Fruit fly (Drosophila melanogaster): Measurements from ENCODE around the gene CG1271.

CG1271 gene

dm6 chr3L:3096726-3097597 lies 44.6 kb downstream of the CG1271 start (continued):
- TF ChIP-seq CG6791 (GFP tag; IDR thresholded peaks at IDR 0.05; ENCODE audit: partially characterized antibody) (peak; percentile 75), mam (GFP tag; optimal IDR thresholded peaks at IDR 0.05) (no peak), chif (GFP tag; optimal IDR thresholded peaks at IDR 0.05) (no peak), sqz (GFP tag; optimal IDR thresholded peaks at IDR 0.05) (peak; percentile 30), tap (tag; optimal IDR thresholded peaks at IDR 0.05) (no peak), ato (GFP tag; IDR thresholded peaks at IDR 0.05; ENCODE audit: partially characterized antibody) (peak; percentile 41), sr (GFP tag; IDR thresholded peaks at IDR 0.05) (peak; percentile 57; the same call in 1 of the 3 replicates), CG34224 (GFP tag; IDR thresholded peaks at IDR 0.05; ENCODE audit: partially characterized antibody) (peak; percentile 12; the same call in 1 of the 3 replicates), Sry-β (GFP tag; optimal IDR thresholded peaks at IDR 0.05) (no peak), mld (GFP tag; IDR thresholded peaks at IDR 0.05; ENCODE audit: partially characterized antibody) (peak; percentile 69; the same call in 2 of the 3 replicates), maf-S (GFP tag; optimal IDR thresholded peaks at IDR 0.05) (no peak), p53 (GFP tag; optimal IDR thresholded peaks at IDR 0.05) (no peak), kah (GFP tag; optimal IDR thresholded peaks at IDR 0.05) (no peak), CG8765 (GFP tag; IDR thresholded peaks at IDR 0.05) (no peak), E2f1 (GFP tag; IDR thresholded peaks at IDR 0.05) (no peak), unpg (GFP tag; optimal IDR thresholded peaks at IDR 0.05) (no peak), amos (GFP tag; IDR thresholded peaks at IDR 0.05; ENCODE audit: partially characterized antibody) (peak; percentile 71; the same call in 1 of the 2 replicates), YL-1 (GFP tag; optimal IDR thresholded peaks at IDR 0.05) (no peak), sens (GFP tag) (peak; percentile 14), CG16863 (GFP tag; optimal IDR thresholded peaks at IDR 0.05) (no peak), Adf1 (GFP tag; IDR thresholded peaks at IDR 0.05) (no peak), Fer2 (tag; optimal IDR thresholded peaks at IDR 0.05) (no peak), Hmr (GFP tag; optimal IDR thresholded peaks at IDR 0.05) (no peak), CG7745 (tag; optimal IDR thresholded peaks at IDR 0.05) (no peak), CG9876 (GFP tag; optimal IDR thresholded peaks at IDR 0.05) (no peak), ems (GFP tag; optimal IDR thresholded peaks at IDR 0.05) (no peak), Aef1 (GFP tag; IDR thresholded peaks at IDR 0.05) (no peak), CG8924 (tag; optimal IDR thresholded peaks at IDR 0.05) (no peak), zen2 (GFP tag; IDR thresholded peaks at IDR 0.05; ENCODE audit: partially characterized antibody) (peak; percentile 62; the same call in 2 of the 3 replicates), CG6813 (GFP tag; optimal IDR thresholded peaks at IDR 0.05) (no peak), Doc2 (GFP tag; IDR thresholded peaks at IDR 0.05) (no peak), cg (GFP tag; optimal IDR thresholded peaks at IDR 0.05) (no peak), CG2712 (tag; optimal IDR thresholded peaks at IDR 0.05) (no peak), exex (tag; optimal IDR thresholded peaks at IDR 0.05) (peak; percentile 71), Max (GFP tag; optimal IDR thresholded peaks at IDR 0.05) (no peak), bbx (GFP tag; IDR thresholded peaks at IDR 0.05; ENCODE audit: partially characterized antibody) (peak; percentile 52), CG7963 (GFP tag; IDR thresholded peaks at IDR 0.05; ENCODE audit: partially characterized antibody) (peak; percentile 67; the same call in 2 of the 3 replicates), CG14710 (tag; optimal IDR thresholded peaks at IDR 0.05) (no peak), mirr (GFP tag; optimal IDR thresholded peaks at IDR 0.05) (no peak), Rx (GFP tag; IDR thresholded peaks at IDR 0.05) (no peak), az2 (GFP tag; optimal IDR thresholded peaks at IDR 0.05) (no peak), CG11695 (GFP tag; IDR thresholded peaks at IDR 0.05) (no peak), CG12769 (tag; optimal IDR thresholded peaks at IDR 0.05) (no peak), CG7556 (GFP tag; optimal IDR thresholded peaks at IDR 0.05) (no peak), CG42726 (GFP tag; IDR thresholded peaks at IDR 0.05; ENCODE audit: partially characterized antibody) (peak; percentile 65; the same call in 1 of the 2 replicates), Dad (GFP tag; optimal IDR thresholded peaks at IDR 0.05) (no peak), Optix (GFP tag; IDR thresholded peaks at IDR 0.05) (no peak), vvl (GFP tag; IDR thresholded peaks at IDR 0.05) (peak; percentile 13; the same call in 1 of the 2 replicates)
